Worm (Caenorhabditis elegans): Measurements from ENCODE around the gene C34F11.1.
A peak's percentile ranks its signal among the peaks of the same experiment; 100 is the strongest.

- TF ChIP-seq bed-3 (GFP tag; optimal IDR thresholded peaks at IDR 0.05) = no peak
- TF ChIP-seq ham-2 (GFP tag; optimal IDR thresholded peaks at IDR 0.05) = no peak
- TF ChIP-seq ztf-11 (tag; optimal IDR thresholded peaks at IDR 0.05) = no peak
- TF ChIP-seq elt-1 (tag; optimal IDR thresholded peaks at IDR 0.05; ENCODE audit: borderline replicate concordance, insufficient read depth) = no peak
- no peak for TF ChIP-seq snpc-4 (tag; optimal IDR thresholded peaks at IDR 0.05)
- peak; percentile 33 for TF ChIP-seq unc-120 (tag; optimal IDR thresholded peaks at IDR 0.05; ENCODE audit: poor library complexity, severe bottlenecking)
- TF ChIP-seq nhr-237 (tag; optimal IDR thresholded peaks at IDR 0.05) = no peak
- no peak for TF ChIP-seq nhr-76 (tag; optimal IDR thresholded peaks at IDR 0.05)
- no peak for TF ChIP-seq unc-39 (tag; optimal IDR thresholded peaks at IDR 0.05)
- TF ChIP-seq blmp-1 (tag; optimal IDR thresholded peaks at IDR 0.05) = no peak
Observed at ce11 chrII:5227768-5228167, 15.0 kb downstream of the C34F11.1 start.
